Fruit fly (Drosophila melanogaster): ENCODE results near the gene SMC6.

Gene SMC6

dm6 chr3R:24193373-24193879 lies at the start of gene SMC6, which contains the start of gene CG6204 (continued):
- TF ChIP-seq CG3919 (GFP tag; optimal IDR thresholded peaks at IDR 0.05) (peak; percentile 96), Sox14 (GFP tag; optimal IDR thresholded peaks at IDR 0.05) (peak; percentile 96), dsx (GFP tag; optimal IDR thresholded peaks at IDR 0.05; ENCODE audit: poor library complexity, severe bottlenecking) (peak; percentile 93), esn (GFP tag; optimal IDR thresholded peaks at IDR 0.05) (peak; percentile 97), Sox15 (GFP tag; optimal IDR thresholded peaks at IDR 0.05) (peak; percentile 96), Hr4 (GFP tag; optimal IDR thresholded peaks at IDR 0.05) (peak; percentile 97), Sox102F (GFP tag; optimal IDR thresholded peaks at IDR 0.05) (peak; percentile 93), CG11294 (GFP tag; IDR thresholded peaks at IDR 0.05) (peak; percentile 91)

- TF ChIP-seq CG11762 (GFP tag; optimal IDR thresholded peaks at IDR 0.05; ENCODE audit: insufficient read depth) = no peak
- TF ChIP-seq Sox15 (GFP tag; optimal IDR thresholded peaks at IDR 0.05) = no peak
- TF ChIP-seq CG8632 (GFP tag; optimal IDR thresholded peaks at IDR 0.05) = no peak
- no peak for TF ChIP-seq CG6163 (GFP tag; IDR thresholded peaks at IDR 0.05)
- TF ChIP-seq CG6808 (GFP tag; optimal IDR thresholded peaks at IDR 0.05) = peak; percentile 93
- no peak for TF ChIP-seq CG10631 (GFP tag; optimal IDR thresholded peaks at IDR 0.05)
- no peak for TF ChIP-seq fd85E (GFP tag; optimal IDR thresholded peaks at IDR 0.05)
Observed at dm6 chr3R:24234721-24235120, 41.5 kb upstream of the SMC6 start.

dm6 chr3R:24234162-24234529 lies 40.9 kb upstream of the SMC6 start:
- TF ChIP-seq acj6 (GFP tag; optimal IDR thresholded peaks at IDR 0.05) (no peak), Hr38 (GFP tag; optimal IDR thresholded peaks at IDR 0.05) (no peak), CG6792 (GFP tag; optimal IDR thresholded peaks at IDR 0.05) (no peak), Hr4 (GFP tag; optimal IDR thresholded peaks at IDR 0.05) (no peak), CG6276 (GFP tag; optimal IDR thresholded peaks at IDR 0.05) (no peak), CG8632 (GFP tag; optimal IDR thresholded peaks at IDR 0.05) (no peak), lz (GFP tag; optimal IDR thresholded peaks at IDR 0.05) (no peak), CG34406 (GFP tag; optimal IDR thresholded peaks at IDR 0.05) (no peak), fkh (GFP tag; optimal IDR thresholded peaks at IDR 0.05) (no peak), CG6854 (GFP tag; optimal IDR thresholded peaks at IDR 0.05) (no peak), OdsH (GFP tag; optimal IDR thresholded peaks at IDR 0.05) (no peak), pdm3 (GFP tag; optimal IDR thresholded peaks at IDR 0.05) (no peak), eg (GFP tag; IDR thresholded peaks at IDR 0.05) (no peak), Sox14 (GFP tag; optimal IDR thresholded peaks at IDR 0.05) (no peak), CG6808 (GFP tag; optimal IDR thresholded peaks at IDR 0.05) (no peak)

- peak; percentile 13 for TF ChIP-seq esn (GFP tag; optimal IDR thresholded peaks at IDR 0.05)
- peak in 1 of 2 experiments; percentile 44 for TF ChIP-seq ss (GFP tag; optimal IDR thresholded peaks at IDR 0.05)
- TF ChIP-seq CG11294 (GFP tag; IDR thresholded peaks at IDR 0.05) = no peak
- peak; percentile 72 for TF ChIP-seq Sox14 (GFP tag; optimal IDR thresholded peaks at IDR 0.05)
- no peak for TF ChIP-seq Sox102F (GFP tag; optimal IDR thresholded peaks at IDR 0.05)
- no peak for TF ChIP-seq Lpt (GFP tag; optimal IDR thresholded peaks at IDR 0.05)
- TF ChIP-seq CG16779 (tag; optimal IDR thresholded peaks at IDR 0.05) = no peak
- no peak for TF ChIP-seq CG11762 (GFP tag; optimal IDR thresholded peaks at IDR 0.05; ENCODE audit: insufficient read depth)
- no peak for TF ChIP-seq CG32006 (GFP tag; optimal IDR thresholded peaks at IDR 0.05)
- TF ChIP-seq Ets96B (tag; optimal IDR thresholded peaks at IDR 0.05) = peak; percentile 11
- TF ChIP-seq fd85E (GFP tag; optimal IDR thresholded peaks at IDR 0.05) = no peak
- TF ChIP-seq Eip78C (GFP tag) = peak; percentile 60
- TF ChIP-seq CG6163 (GFP tag; IDR thresholded peaks at IDR 0.05) = peak; percentile 31; the same call in 1 of the 3 replicates
- peak; percentile 36 for TF ChIP-seq CG3032 (tag; optimal IDR thresholded peaks at IDR 0.05)
- TF ChIP-seq CG6854 (GFP tag; optimal IDR thresholded peaks at IDR 0.05) = peak; percentile 21
- no peak for TF ChIP-seq CG6792 (GFP tag; optimal IDR thresholded peaks at IDR 0.05)
- TF ChIP-seq CG15336 (GFP tag; IDR thresholded peaks at IDR 0.05) = 0 out of 2 replicates have a peak, but pooled peaks have one; percentile 8
- no peak for TF ChIP-seq CG8632 (GFP tag; optimal IDR thresholded peaks at IDR 0.05)
- 0 out of 3 replicates have a peak, but pooled peaks have one; percentile 48 for TF ChIP-seq eg (GFP tag; IDR thresholded peaks at IDR 0.05)
- no peak for TF ChIP-seq dac (GFP tag; optimal IDR thresholded peaks at IDR 0.05)
- 0 out of 2 replicates have a peak, but pooled peaks have one; percentile 25 for TF ChIP-seq Gug (GFP tag; IDR thresholded peaks at IDR 0.05)
- peak; percentile 38 for TF ChIP-seq fd59A (GFP tag; optimal IDR thresholded peaks at IDR 0.05)
- no peak for TF ChIP-seq CG1621 (tag; optimal IDR thresholded peaks at IDR 0.05)
- TF ChIP-seq Sox15 (GFP tag; optimal IDR thresholded peaks at IDR 0.05) = no peak
- peak; percentile 59 for TF ChIP-seq fkh (GFP tag; optimal IDR thresholded peaks at IDR 0.05)
- peak; percentile 64 for TF ChIP-seq dsx (GFP tag; optimal IDR thresholded peaks at IDR 0.05; ENCODE audit: poor library complexity, severe bottlenecking)
- no peak for TF ChIP-seq Blimp-1 (GFP tag; optimal IDR thresholded peaks at IDR 0.05)
Observed at dm6 chr3R:24233366-24234161, 40.3 kb upstream of the SMC6 start.
